Fruit fly (Drosophila melanogaster) ovary, adult (tissue): ENCODE results near the gene tws.
A peak's percentile ranks its signal among the peaks of the same experiment; 100 is the strongest.

ENCODE experiments used
- CG17801 ChIP-seq: fragments of 200-800 bp; optimal IDR thresholded peaks from 2 replicates; lab custom pipeline; 2019; ENCODE audit warnings: missing biosample characterization, mild to moderate bottlenecking, missing genetic modification characterization, moderate library complexity; ENCODE audit not compliant: partially characterized antibody

Gene tws

dm6 chr3R:10148376-10148887 is 8.9 kb upstream of the tws start:
- no peak for TF ChIP-seq CG17801 (GFP tag; lab: Kevin White, UChicago)

dm6 chr3R:10147176-10147575 is 7.6 kb upstream of the tws start:
- no peak for TF ChIP-seq CG17801 (GFP tag; lab: Kevin White, UChicago)

dm6 chr3R:10144103-10144998 is 4.8 kb upstream of the tws start, which contains the start of the genes TAF1B and Invadolysin:
Gene TAF1B (minus strand): TSS chr3R:10144184.
Gene Invadolysin (plus strand): TSS chr3R:10144668.
- TF ChIP-seq CG17801 (GFP tag; lab: Kevin White, UChicago), result peak; percentile 33

- TF ChIP-seq CG17801 (GFP tag; lab: Kevin White, UChicago), result no peak
Measured at dm6 chr3R:10142770-10143169, 3.2 kb upstream of the tws start, which contains the start of gene CG42759. Gene CG42759 (plus strand): TSS chr3R:10143070.

DNA sequence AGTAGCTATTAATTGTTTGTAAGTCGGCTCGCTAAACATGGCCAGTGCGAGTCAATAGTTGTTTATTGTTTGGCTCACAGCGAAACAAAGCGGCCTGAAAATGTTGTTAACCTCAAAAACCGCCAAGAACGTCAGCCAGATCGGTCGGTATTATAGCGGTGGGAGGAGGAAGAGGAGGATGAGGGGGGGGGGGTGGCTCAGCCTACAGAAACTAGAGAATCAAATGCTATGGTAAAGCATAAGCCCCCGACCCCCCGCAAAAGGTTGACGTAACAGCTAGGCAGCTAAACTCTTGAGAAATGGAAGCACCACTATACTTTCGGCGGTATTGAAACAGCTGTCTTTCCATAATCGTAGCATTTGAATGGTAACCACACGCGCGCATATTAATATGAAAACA is 672 bp downstream of the tws start:
- TF ChIP-seq CG17801 (GFP tag; lab: Kevin White, UChicago), result no peak

DNA sequence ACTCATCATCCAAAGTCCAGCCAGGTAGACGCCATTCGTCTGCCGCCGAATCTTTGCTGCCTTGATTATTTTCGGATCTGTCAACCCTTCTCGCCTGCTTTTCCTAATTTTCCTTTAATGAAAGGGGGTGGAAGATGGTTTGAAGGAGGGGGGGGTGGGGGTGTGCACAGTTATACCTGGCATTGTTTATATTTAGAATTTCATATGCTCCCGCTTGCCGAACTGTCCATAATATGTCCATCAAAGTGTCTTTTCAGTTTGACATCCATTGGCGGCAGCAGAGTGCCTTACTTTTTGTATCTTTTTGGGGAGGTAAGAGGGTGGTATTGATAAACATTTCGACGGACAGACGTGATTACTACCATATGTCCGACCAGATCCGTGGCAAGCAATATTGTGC is 1.8 kb downstream of the tws start:
- TF ChIP-seq CG17801 (GFP tag; lab: Kevin White, UChicago), result no peak

DNA sequence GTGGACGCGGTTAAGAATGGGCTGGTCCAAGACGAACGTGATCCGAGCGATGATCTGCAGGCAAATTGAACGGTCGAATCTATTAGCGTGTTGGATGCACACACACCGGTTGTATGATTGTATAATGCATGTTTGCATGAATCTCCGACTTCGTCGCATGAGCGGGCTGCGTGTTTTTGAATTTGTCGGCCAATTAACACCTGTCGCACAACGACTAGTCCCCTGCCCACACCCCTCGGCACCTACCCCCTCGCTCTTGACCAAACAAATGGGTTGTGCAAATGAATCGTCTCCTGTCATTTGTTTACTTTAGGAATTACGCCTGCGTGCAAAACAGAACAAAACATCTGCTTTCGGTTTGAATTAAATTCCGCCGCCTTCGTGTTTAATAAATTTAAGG is 4.6 kb downstream of the tws start:
- no peak for TF ChIP-seq CG17801 (GFP tag; lab: Kevin White, UChicago)

DNA sequence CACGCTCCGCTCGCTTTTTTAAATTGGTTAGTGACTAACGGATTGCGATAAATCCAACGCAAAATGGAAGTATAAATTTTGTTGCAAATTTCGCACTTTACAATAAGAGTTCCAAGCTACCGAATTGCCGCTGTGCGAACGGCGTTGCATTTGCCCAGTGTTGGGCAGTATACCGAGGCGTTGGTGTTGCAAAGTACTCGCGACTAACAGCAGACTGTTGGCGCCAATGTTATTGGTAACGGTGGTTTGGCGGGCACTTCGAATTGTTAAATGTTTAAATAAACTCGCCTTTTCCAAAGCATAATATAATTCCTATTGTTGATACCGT is 5.3 kb downstream of the tws start:
- peak; percentile 36 for TF ChIP-seq CG17801 (GFP tag; lab: Kevin White, UChicago)

dm6 chr3R:10133419-10134340 is 5.9 kb downstream of the tws start:
- TF ChIP-seq CG17801 (GFP tag; lab: Kevin White, UChicago), result no peak

DNA sequence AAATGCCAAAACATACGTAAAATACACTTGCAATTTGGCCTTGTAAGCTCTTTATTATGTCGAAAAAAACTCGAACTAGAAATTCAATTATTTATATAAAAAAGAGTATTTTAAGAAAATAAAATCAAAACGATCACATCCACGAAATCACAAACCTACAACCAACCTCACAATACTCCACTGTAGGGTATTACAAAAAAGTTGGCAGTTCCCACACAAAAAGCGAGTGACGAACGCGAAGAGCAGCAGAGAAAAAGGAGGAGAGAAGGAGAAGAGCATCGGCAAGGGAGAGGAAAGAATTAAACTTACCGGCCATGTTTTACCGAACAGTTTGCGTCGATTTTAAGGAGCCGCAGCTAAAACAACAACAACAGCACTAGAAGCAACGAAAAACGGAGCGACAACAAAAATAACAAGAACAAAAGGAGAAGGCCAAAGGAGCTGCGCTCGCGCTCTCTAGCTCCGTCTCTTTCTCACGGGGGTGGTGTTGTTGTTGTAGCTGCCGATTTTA is 6.6 kb downstream of the tws start:
- no peak for TF ChIP-seq CG17801 (GFP tag; lab: Kevin White, UChicago)

dm6 chr3R:10130975-10131529 is 8.5 kb downstream of the tws start:
- TF ChIP-seq CG17801 (GFP tag; lab: Kevin White, UChicago), result no peak

- TF ChIP-seq CG17801 (GFP tag; lab: Kevin White, UChicago), result peak; percentile 54
Measured at dm6 chr3R:10130091-10130490, 9.5 kb downstream of the tws start.

DNA sequence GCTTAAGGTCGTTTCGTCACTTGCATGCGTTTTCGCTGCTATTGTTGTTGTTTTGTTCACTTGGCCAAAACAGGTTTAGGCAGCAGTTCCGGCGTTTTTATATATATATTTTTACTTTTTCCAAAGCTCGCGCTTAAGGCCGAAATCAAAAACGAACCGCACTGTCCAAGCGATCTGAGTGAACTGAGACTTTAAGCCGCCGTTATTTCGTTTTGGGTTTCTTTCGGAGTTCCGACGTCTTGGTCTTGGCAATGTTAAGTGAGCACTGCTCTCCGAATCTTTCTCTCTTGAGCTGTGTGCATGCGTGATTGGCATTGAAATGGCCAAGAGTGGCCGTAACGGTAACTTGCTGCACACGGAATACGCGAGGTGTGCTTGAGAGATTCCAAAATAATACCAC is 14.1 kb downstream of the tws start, which contains the start of gene knk:
Gene knk (minus strand): TSS at position 188 of the 400 bp plus-strand sequence.
- no peak for TF ChIP-seq CG17801 (GFP tag; lab: Kevin White, UChicago)

DNA sequence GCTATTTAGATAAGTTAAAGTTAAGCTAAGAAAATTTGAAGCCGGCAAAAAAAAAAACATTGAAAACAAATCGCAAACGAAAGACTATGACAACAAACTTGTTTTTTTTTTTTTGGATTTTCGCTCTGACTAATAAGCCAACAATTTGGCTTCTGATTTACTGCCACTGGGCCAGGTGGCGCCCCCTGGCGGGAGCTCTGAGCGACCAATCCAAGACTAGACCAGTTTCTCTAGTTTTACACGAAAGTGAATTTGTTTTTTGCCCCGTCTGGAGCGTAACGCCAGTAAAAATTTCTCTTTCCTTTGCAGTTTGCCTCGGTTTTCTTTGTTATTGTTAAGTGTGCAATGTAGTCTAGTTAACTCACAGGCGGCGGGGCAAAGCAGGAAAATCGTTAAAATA is 14.8 kb downstream of the tws start:
- TF ChIP-seq CG17801 (GFP tag; lab: Kevin White, UChicago), result no peak
